Fruit fly (Drosophila melanogaster): Measurements from ENCODE around the gene CG44227.
A peak's percentile ranks its signal among the peaks of the same experiment; 100 is the strongest.

- TF ChIP-seq CG12071 (GFP tag; optimal IDR thresholded peaks at IDR 0.05) (no peak), ems (GFP tag; optimal IDR thresholded peaks at IDR 0.05) (peak; percentile 44), CG12236 (GFP tag; optimal IDR thresholded peaks at IDR 0.05) (no peak), bowl (GFP tag; IDR thresholded peaks at IDR 0.05) (no peak), gfzf (GFP tag; optimal IDR thresholded peaks at IDR 0.05) (peak; percentile 6), esg (GFP tag; conservative IDR thresholded peaks at IDR 0.05) (no peak), CG8478 (optimal IDR thresholded peaks at IDR 0.05) (no peak), CG3995 (GFP tag; optimal IDR thresholded peaks at IDR 0.05) (peak; percentile 70)
These were observed 21.2 kb downstream of the CG44227 start, which contains the start of gene CG8032 for dm6 chr3R:8663668-8664283.
